Worm (Caenorhabditis elegans): ENCODE data around the gene pqn-71.

Gene pqn-71

DNA sequence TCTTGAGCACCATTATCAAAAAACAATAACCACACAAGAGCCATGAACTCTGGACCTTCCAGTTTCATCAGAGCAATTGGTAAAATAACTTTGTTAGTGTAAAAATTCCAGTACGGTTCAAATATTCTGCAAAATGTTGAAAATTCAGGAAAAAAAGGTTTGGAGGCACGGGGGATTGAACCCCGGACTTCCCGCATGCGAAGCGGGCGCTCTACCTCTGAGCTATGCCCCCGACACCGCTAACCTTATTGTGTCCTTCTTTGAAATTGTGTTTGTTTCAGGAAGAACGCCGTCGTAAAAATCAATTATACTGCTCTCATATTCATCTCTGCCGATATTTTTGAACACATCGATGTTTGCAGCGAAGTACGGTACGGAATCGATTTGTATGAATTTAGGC, 14.3 kb downstream of the pqn-71 start (continued):
- TF ChIP-seq vab-7 (GFP tag; IDR thresholded peaks at IDR 0.05) = 0 out of 2 replicates have a peak, but pooled peaks have one; percentile 28
- no peak for TF ChIP-seq ceh-44 (GFP tag; IDR thresholded peaks at IDR 0.05)

DNA sequence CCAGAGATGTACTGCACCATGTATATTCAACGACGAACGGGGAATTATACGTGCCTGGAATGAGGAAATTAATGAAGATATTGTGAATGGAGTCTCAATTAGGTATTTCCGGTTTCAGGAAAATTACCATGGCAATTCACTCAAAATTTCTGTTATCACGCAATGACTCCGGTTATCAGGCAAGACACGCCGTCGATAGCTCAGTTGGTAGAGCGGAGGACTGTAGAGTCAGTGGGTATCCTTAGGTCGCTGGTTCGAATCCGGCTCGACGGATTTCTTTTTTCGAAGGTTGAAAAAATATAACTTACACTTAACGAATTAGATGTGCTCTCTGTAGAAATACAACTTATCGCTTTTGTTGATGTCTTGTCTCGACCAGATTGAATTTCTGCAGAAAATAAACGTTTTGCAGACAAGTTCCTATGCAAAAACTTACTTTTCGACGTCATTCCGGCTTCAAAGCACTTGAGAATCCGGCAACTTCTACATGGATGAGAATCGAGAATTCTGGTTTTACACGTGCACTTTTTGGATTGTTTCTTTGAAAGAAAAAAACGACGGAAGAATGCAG, 15.1 kb downstream of the pqn-71 start:
- TF ChIP-seq lin-1 (GFP tag; IDR thresholded peaks at IDR 0.05) = 0 out of 2 replicates have a peak, but pooled peaks have one; percentile 43
- no peak for TF ChIP-seq nhr-6 (tag; optimal IDR thresholded peaks at IDR 0.05)
- TF ChIP-seq ceh-20 (GFP tag; IDR thresholded peaks at IDR 0.05) = no peak
- peak in 1 of 2 experiments; percentile 64 for TF ChIP-seq unc-62 (GFP tag; optimal IDR thresholded peaks at IDR 0.05 in 1 of 2)
- no peak for TF ChIP-seq unc-62 (tag; optimal IDR thresholded peaks at IDR 0.05)
- TF ChIP-seq lim-7 (GFP tag; IDR thresholded peaks at IDR 0.05) = peak; percentile 64; the same call in 1 of the 2 replicates
- TF ChIP-seq nhr-42 (GFP tag; IDR thresholded peaks at IDR 0.05) = no peak
- TF ChIP-seq unc-130 (GFP tag; optimal IDR thresholded peaks at IDR 0.05) = no peak
- TF ChIP-seq aha-1 (tag) = peak; percentile 91
- TF ChIP-seq madf-9 (GFP tag; conservative IDR thresholded peaks at IDR 0.05) = 0 out of 2 replicates have a peak, but pooled peaks have one; percentile 16
- TF ChIP-seq arid-1 (GFP tag; conservative IDR thresholded peaks at IDR 0.05) = 0 out of 2 replicates have a peak, but pooled peaks have one; percentile 30
- no peak for TF ChIP-seq skn-1 (tag; optimal IDR thresholded peaks at IDR 0.05)
- TF ChIP-seq dve-1 (tag; optimal IDR thresholded peaks at IDR 0.05; ENCODE audit: insufficient read depth) = peak; percentile 7
- peak; percentile 62; the same call in 1 of the 2 replicates for TF ChIP-seq egl-43 (GFP tag; IDR thresholded peaks at IDR 0.05)
- 0 out of 2 replicates have a peak, but pooled peaks have one; percentile 27 for TF ChIP-seq tra-1 (GFP tag; IDR thresholded peaks at IDR 0.05)
- 0 out of 2 replicates have a peak, but pooled peaks have one; percentile 34 for TF ChIP-seq vab-7 (GFP tag; IDR thresholded peaks at IDR 0.05)

DNA sequence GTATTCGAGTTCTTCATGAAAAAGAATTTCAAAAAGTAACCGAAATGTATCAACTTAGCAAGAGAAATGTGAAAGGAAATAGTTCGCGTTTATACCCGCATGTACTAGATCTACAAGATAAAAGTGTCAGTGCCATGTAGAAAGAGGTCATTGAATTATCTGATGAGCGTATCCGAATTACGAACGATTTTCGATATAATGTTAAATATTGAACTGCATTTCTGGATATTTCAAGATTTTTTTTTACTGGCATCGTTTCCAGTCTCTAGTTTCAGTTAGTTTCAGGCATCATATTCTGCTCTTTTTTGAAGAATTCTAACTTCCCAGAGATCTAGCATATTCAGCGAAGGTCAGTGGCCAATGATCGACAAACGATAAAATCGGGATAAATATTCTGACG, 15.9 kb downstream of the pqn-71 start, which contains the start of gene nhr-150:
nhr-150 (minus strand) TSS at position 92 of the 400 bp plus-strand sequence.
- no peak for TF ChIP-seq nhr-11 (tag; optimal IDR thresholded peaks at IDR 0.05)
- TF ChIP-seq aha-1 (tag) = peak; percentile 92
- no peak for TF ChIP-seq rbr-2 (tag; optimal IDR thresholded peaks at IDR 0.05)
- TF ChIP-seq php-3 (GFP tag; IDR thresholded peaks at IDR 0.05) = no peak
- no peak for TF ChIP-seq lin-39 (tag; optimal IDR thresholded peaks at IDR 0.05)

DNA sequence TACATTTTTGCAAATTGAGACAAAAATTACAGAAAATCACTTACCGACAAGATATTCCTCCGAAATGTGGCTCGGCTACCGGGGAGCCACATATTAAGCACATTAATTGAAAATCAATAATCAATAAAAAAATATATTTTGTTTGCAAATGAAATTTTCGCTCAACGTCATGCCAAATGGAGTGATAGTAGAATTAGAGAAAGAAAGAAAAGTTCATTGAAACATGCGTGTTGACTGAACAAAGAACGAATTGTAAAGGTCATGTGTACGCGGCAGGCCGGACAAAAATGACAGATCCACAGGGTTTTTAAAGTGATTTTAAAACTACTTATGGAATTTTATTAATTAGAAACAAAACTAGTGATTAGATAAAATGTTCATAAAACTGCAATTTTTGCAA, 18.1 kb downstream of the pqn-71 start:
- no peak for TF ChIP-seq daf-12 (tag; optimal IDR thresholded peaks at IDR 0.05)
- TF ChIP-seq hlh-30 (tag; optimal IDR thresholded peaks at IDR 0.05; ENCODE audit: insufficient read depth) = peak; percentile 65
- TF ChIP-seq attf-4 (tag; optimal IDR thresholded peaks at IDR 0.05) = no peak
- TF ChIP-seq unc-130 (GFP tag; optimal IDR thresholded peaks at IDR 0.05) = no peak
- TF ChIP-seq snpc-1.2 (GFP tag; IDR thresholded peaks at IDR 0.05) = no peak
- TF ChIP-seq aha-1 (tag) = no peak
- no peak for TF ChIP-seq lim-7 (GFP tag; IDR thresholded peaks at IDR 0.05)
- TF ChIP-seq F10B5.3 (tag; optimal IDR thresholded peaks at IDR 0.05) = no peak
- TF ChIP-seq php-3 (GFP tag; IDR thresholded peaks at IDR 0.05) = no peak
- TF ChIP-seq nhr-25 (tag; optimal IDR thresholded peaks at IDR 0.05; ENCODE audit: borderline replicate concordance, insufficient read depth) = no peak
- TF ChIP-seq nhr-6 (tag; optimal IDR thresholded peaks at IDR 0.05) = peak; percentile 84
- peak; percentile 9 for TF ChIP-seq nhr-77 (tag; optimal IDR thresholded peaks at IDR 0.05)
- TF ChIP-seq nhr-10 (tag; optimal IDR thresholded peaks at IDR 0.05) = no peak
- no peak for TF ChIP-seq tag-97 (GFP tag; IDR thresholded peaks at IDR 0.05)
- no peak for TF ChIP-seq ces-1 (GFP tag; optimal IDR thresholded peaks at IDR 0.05)
- TF ChIP-seq ztf-11 (tag; optimal IDR thresholded peaks at IDR 0.05) = no peak
- TF ChIP-seq aly-2 (tag; optimal IDR thresholded peaks at IDR 0.05) = no peak
- peak in 1 of 2 experiments; percentile 3 for TF ChIP-seq mdl-1 (tag; optimal IDR thresholded peaks at IDR 0.05)
- TF ChIP-seq dmd-8 (GFP tag; IDR thresholded peaks at IDR 0.05) = no peak
- TF ChIP-seq cey-2 (tag; optimal IDR thresholded peaks at IDR 0.05; ENCODE audit: borderline replicate concordance, insufficient read depth) = no peak
- no peak for TF ChIP-seq arid-1 (GFP tag; conservative IDR thresholded peaks at IDR 0.05)
- TF ChIP-seq mxl-3 (GFP tag; optimal IDR thresholded peaks at IDR 0.05) = no peak
- no peak for TF ChIP-seq madf-9 (GFP tag; conservative IDR thresholded peaks at IDR 0.05)
- no peak for TF ChIP-seq pha-4 (GFP tag; IDR thresholded peaks at IDR 0.05)
- TF ChIP-seq pha-4 (tag; optimal IDR thresholded peaks at IDR 0.05) = no peak
- TF ChIP-seq D1046.2 (GFP tag; IDR thresholded peaks at IDR 0.05) = no peak
- TF ChIP-seq nhr-48 (tag; optimal IDR thresholded peaks at IDR 0.05) = peak; percentile 30
- no peak for TF ChIP-seq pqm-1 (tag; optimal IDR thresholded peaks at IDR 0.05)
- TF ChIP-seq zfp-3 (GFP tag; conservative IDR thresholded peaks at IDR 0.05) = no peak
- TF ChIP-seq T26A8.4 (GFP tag; IDR thresholded peaks at IDR 0.05) = no peak
- TF ChIP-seq R02D3.7 (tag; optimal IDR thresholded peaks at IDR 0.05) = no peak
